Worm (Caenorhabditis elegans) whole organism, mixed stage, embryonic: ENCODE data around the gene C51E3.9.

Experiments used
- M03D4.4 ChIP-seq: sonication (generic microtip); optimal IDR thresholded peaks from 2 replicates; lab custom pipeline; 2017; ENCODE audit warnings: mild to moderate bottlenecking, missing genetic modification characterization, missing compliant biosample characterization
- bed-3 ChIP-seq: fragments of 200-800 bp; sonication (Bioruptor generic); optimal IDR thresholded peaks from 3 replicates; lab custom pipeline; 2018; ENCODE audit warnings: mild to moderate bottlenecking, missing genetic modification characterization, moderate library complexity, missing compliant biosample characterization
- blmp-1 ChIP-seq: fragments of 150-350 bp; optimal IDR thresholded peaks from 2 replicates; lab custom pipeline; 2014; ENCODE audit warnings: missing biosample characterization, missing genetic modification characterization
- ceh-39 ChIP-seq: fragments of 150-350 bp; optimal IDR thresholded peaks from 2 replicates; lab custom pipeline; 2014; ENCODE audit warnings: missing biosample characterization, missing genetic modification characterization
- ceh-43 ChIP-seq: fragments of 200-800 bp; sonication (Bioruptor generic); optimal IDR thresholded peaks from 2 replicates; lab custom pipeline; 2018; ENCODE audit warnings: mild to moderate bottlenecking, missing genetic modification characterization, moderate library complexity, missing compliant biosample characterization
- ceh-83 ChIP-seq: fragments of 200-800 bp; sonication (Bioruptor generic); optimal IDR thresholded peaks from 2 replicates; lab custom pipeline; 2018; ENCODE audit warnings: mild to moderate bottlenecking, missing genetic modification characterization, missing compliant biosample characterization
- ces-1 ChIP-seq: fragments of 150-350 bp; optimal IDR thresholded peaks from 2 replicates; lab custom pipeline; 2014; ENCODE audit warnings: missing biosample characterization, missing genetic modification reagents, missing genetic modification characterization
- cnd-1 ChIP-seq: fragments of 200-800 bp; sonication (Bioruptor generic); optimal IDR thresholded peaks from 2 replicates; lab custom pipeline; 2018; ENCODE audit warnings: mild to moderate bottlenecking, missing genetic modification characterization, missing compliant biosample characterization
- elt-1 ChIP-seq: sonication (generic microtip); optimal IDR thresholded peaks from 2 replicates; lab custom pipeline; 2017; ENCODE audit warnings: missing genetic modification characterization, mild to moderate bottlenecking, missing compliant biosample characterization, antibody characterized with exemption, moderate library complexity, borderline replicate concordance; ENCODE audit not compliant: insufficient read depth
- elt-3 ChIP-seq: fragments of 150-350 bp; optimal IDR thresholded peaks from 2 replicates; lab custom pipeline; 2014; ENCODE audit warnings: missing biosample characterization, missing genetic modification characterization
- flh-1 ChIP-seq: fragments of 200-800 bp; sonication (Bioruptor generic); optimal IDR thresholded peaks from 2 replicates; lab custom pipeline; 2018; ENCODE audit warnings: mild to moderate bottlenecking, missing genetic modification characterization, moderate library complexity, missing compliant biosample characterization
- ham-2 ChIP-seq: fragments of 200-800 bp; sonication (Bioruptor generic); optimal IDR thresholded peaks from 2 replicates; lab custom pipeline; 2018; ENCODE audit warnings: mild to moderate bottlenecking, missing genetic modification characterization, missing compliant biosample characterization
- hlh-1 ChIP-seq: fragments of 150-350 bp; optimal IDR thresholded peaks from 2 replicates; lab custom pipeline; 2014; ENCODE audit warnings: missing biosample characterization, missing genetic modification reagents, missing genetic modification characterization
- lin-32 ChIP-seq: fragments of 200-800 bp; sonication (Bioruptor generic); optimal IDR thresholded peaks from 2 replicates; lab custom pipeline; 2018; ENCODE audit warnings: mild to moderate bottlenecking, missing genetic modification characterization, missing compliant biosample characterization
- lsy-2 ChIP-seq: fragments of 150-350 bp; optimal IDR thresholded peaks from 2 replicates; lab custom pipeline; 2014; ENCODE audit warnings: missing biosample characterization, missing genetic modification characterization
- mab-5 ChIP-seq: fragments of 150-350 bp; optimal IDR thresholded peaks from 2 replicates; lab custom pipeline; 2014; ENCODE audit warnings: missing biosample characterization, missing genetic modification characterization
- mep-1 ChIP-seq: fragments of 150-350 bp; optimal IDR thresholded peaks from 2 replicates; lab custom pipeline; 2017; ENCODE audit warnings: missing biosample characterization, missing genetic modification reagents, missing genetic modification characterization, inconsistent platforms
- mls-2 ChIP-seq: sonication (generic microtip); optimal IDR thresholded peaks from 2 replicates; lab custom pipeline; 2016; ENCODE audit warnings: mild to moderate bottlenecking, missing genetic modification characterization, moderate library complexity, missing compliant biosample characterization
- nhr-12 ChIP-seq: fragments of 150-350 bp; optimal IDR thresholded peaks from 2 replicates; lab custom pipeline; 2014; ENCODE audit warnings: missing biosample characterization, missing genetic modification characterization
- nhr-2 ChIP-seq: fragments of 150-350 bp; optimal IDR thresholded peaks from 2 replicates; lab custom pipeline; 2014; ENCODE audit warnings: missing biosample characterization, missing genetic modification characterization
- nhr-237 ChIP-seq: fragments of 150-350 bp; optimal IDR thresholded peaks from 2 replicates; lab custom pipeline; 2014; ENCODE audit warnings: missing biosample characterization, missing genetic modification characterization
- nhr-28 ChIP-seq: fragments of 150-350 bp; optimal IDR thresholded peaks from 2 replicates; lab custom pipeline; 2014; ENCODE audit warnings: missing biosample characterization, missing genetic modification characterization
- nhr-76 ChIP-seq: sonication (generic microtip); optimal IDR thresholded peaks from 2 replicates; lab custom pipeline; 2017; ENCODE audit warnings: missing biosample characterization, missing genetic modification characterization
- pha-4 ChIP-seq: fragments of 150-350 bp; optimal IDR thresholded peaks from 2 replicates; lab custom pipeline; 2018; ENCODE audit warnings: missing biosample characterization, missing genetic modification reagents, missing genetic modification characterization
- sem-2 ChIP-seq: fragments of 200-800 bp; sonication (Bioruptor generic); optimal IDR thresholded peaks from 2 replicates; lab custom pipeline; 2018; ENCODE audit warnings: mild to moderate bottlenecking, missing genetic modification characterization, missing compliant biosample characterization
- sptf-1 ChIP-seq: sonication (generic microtip); optimal IDR thresholded peaks from 2 replicates; lab custom pipeline; 2017; ENCODE audit warnings: mild to moderate bottlenecking, missing genetic modification characterization, moderate library complexity, missing compliant biosample characterization
- unc-39 ChIP-seq: fragments of 150-350 bp; optimal IDR thresholded peaks from 2 replicates; lab custom pipeline; 2014; ENCODE audit warnings: missing biosample characterization, missing genetic modification characterization
- unc-62 ChIP-seq: fragments of 150-350 bp; optimal IDR thresholded peaks from 2 replicates; lab custom pipeline; 2014; ENCODE audit warnings: missing biosample characterization, missing genetic modification reagents, missing genetic modification characterization
- zip-8 ChIP-seq: fragments of 150-350 bp; optimal IDR thresholded peaks from 2 replicates; lab custom pipeline; 2014; ENCODE audit warnings: missing biosample characterization, missing genetic modification characterization
- ztf-11 ChIP-seq: fragments of 150-350 bp; optimal IDR thresholded peaks from 2 replicates; lab custom pipeline; 2014; ENCODE audit warnings: missing biosample characterization, missing genetic modification characterization

The C51E3.9 gene

ce11 chrV:10145653-10146052, at the start of gene C51E3.9:
TSS of gene C51E3.9 (plus strand) at chrV:10145953.
- TF ChIP-seq cnd-1 (tag; lab: Kevin White, UChicago) (no peak), hlh-1 (tag; lab: Kevin White, UChicago) (peak; percentile 27)

ce11 chrV:10096932-10097331, 48.8 kb upstream of the C51E3.9 start:
- TF ChIP-seq hlh-1 (tag; lab: Kevin White, UChicago), result no peak
- no peak for TF ChIP-seq sptf-1 (tag; lab: Kevin White, UChicago)
- no peak for TF ChIP-seq nhr-28
- no peak for TF ChIP-seq mab-5 (tag; lab: Kevin White, UChicago)
- no peak for TF ChIP-seq ceh-39 (tag; lab: Kevin White, UChicago)
- TF ChIP-seq unc-62 (GFP tag; lab: Kevin White, UChicago), result no peak
- no peak for TF ChIP-seq mep-1 (tag; lab: Kevin White, UChicago)
- TF ChIP-seq elt-3 (tag; lab: Kevin White, UChicago), result no peak
- no peak for TF ChIP-seq sem-2 (GFP tag; lab: Kevin White, UChicago)
- no peak for TF ChIP-seq ceh-83 (GFP tag; lab: Kevin White, UChicago)
- no peak for TF ChIP-seq ham-2
- no peak for TF ChIP-seq bed-3 (GFP tag; lab: Kevin White, UChicago)
- no peak for TF ChIP-seq mls-2
- TF ChIP-seq nhr-2 (tag; lab: Kevin White, UChicago), result no peak
- no peak for TF ChIP-seq M03D4.4 (tag; lab: Kevin White, UChicago)
- TF ChIP-seq ces-1, result no peak

ce11 chrV:10098429-10098828, 47.3 kb upstream of the C51E3.9 start, which contains the start of gene ugt-47:
TSS of gene ugt-47 (minus strand) at chrV:10098597.
- no peak for TF ChIP-seq elt-1 (tag; lab: Kevin White, UChicago)
- TF ChIP-seq lsy-2, result no peak
- TF ChIP-seq mab-5 (tag; lab: Kevin White, UChicago), result no peak
- no peak for TF ChIP-seq nhr-12 (tag; lab: Kevin White, UChicago)
- no peak for TF ChIP-seq nhr-237 (tag; lab: Kevin White, UChicago)
- no peak for TF ChIP-seq unc-62 (GFP tag; lab: Kevin White, UChicago)
- TF ChIP-seq nhr-76, result no peak
- TF ChIP-seq pha-4 (tag; lab: Kevin White, UChicago), result no peak
- TF ChIP-seq ceh-83 (GFP tag; lab: Kevin White, UChicago), result no peak

ce11 chrV:10101916-10102315, 43.8 kb upstream of the C51E3.9 start, which contains the start of gene C08B6.14:
TSS of gene C08B6.14 (minus strand) at chrV:10102016.
- no peak for TF ChIP-seq mep-1 (tag; lab: Kevin White, UChicago)
- no peak for TF ChIP-seq unc-39 (tag; lab: Kevin White, UChicago)
- no peak for TF ChIP-seq flh-1 (GFP tag; lab: Kevin White, UChicago)
- no peak for TF ChIP-seq ztf-11
- no peak for TF ChIP-seq cnd-1 (tag; lab: Kevin White, UChicago)
- TF ChIP-seq blmp-1 (tag; lab: Kevin White, UChicago), result no peak
- no peak for TF ChIP-seq mls-2
- TF ChIP-seq nhr-76, result no peak
- no peak for TF ChIP-seq pha-4 (tag; lab: Kevin White, UChicago)
- TF ChIP-seq nhr-12 (tag; lab: Kevin White, UChicago), result no peak
- no peak for TF ChIP-seq ceh-43 (GFP tag; lab: Kevin White, UChicago)
- no peak for TF ChIP-seq ces-1
- no peak for TF ChIP-seq elt-3 (tag; lab: Kevin White, UChicago)
- TF ChIP-seq nhr-237 (tag; lab: Kevin White, UChicago), result no peak
- no peak for TF ChIP-seq ceh-83 (GFP tag; lab: Kevin White, UChicago)
- no peak for TF ChIP-seq hlh-1 (tag; lab: Kevin White, UChicago)
- TF ChIP-seq lin-32 (GFP tag; lab: Kevin White, UChicago), result no peak
- TF ChIP-seq nhr-2 (tag; lab: Kevin White, UChicago), result no peak

- TF ChIP-seq ham-2 (no peak), flh-1 (GFP tag; lab: Kevin White, UChicago) (no peak), lin-32 (GFP tag; lab: Kevin White, UChicago) (no peak), zip-8 (tag; lab: Kevin White, UChicago) (no peak)
Observed at ce11 chrV:10103811-10104210, 41.9 kb upstream of the C51E3.9 start.
